Worm (Caenorhabditis elegans): Measurements from ENCODE around the gene cal-1.

DNA sequence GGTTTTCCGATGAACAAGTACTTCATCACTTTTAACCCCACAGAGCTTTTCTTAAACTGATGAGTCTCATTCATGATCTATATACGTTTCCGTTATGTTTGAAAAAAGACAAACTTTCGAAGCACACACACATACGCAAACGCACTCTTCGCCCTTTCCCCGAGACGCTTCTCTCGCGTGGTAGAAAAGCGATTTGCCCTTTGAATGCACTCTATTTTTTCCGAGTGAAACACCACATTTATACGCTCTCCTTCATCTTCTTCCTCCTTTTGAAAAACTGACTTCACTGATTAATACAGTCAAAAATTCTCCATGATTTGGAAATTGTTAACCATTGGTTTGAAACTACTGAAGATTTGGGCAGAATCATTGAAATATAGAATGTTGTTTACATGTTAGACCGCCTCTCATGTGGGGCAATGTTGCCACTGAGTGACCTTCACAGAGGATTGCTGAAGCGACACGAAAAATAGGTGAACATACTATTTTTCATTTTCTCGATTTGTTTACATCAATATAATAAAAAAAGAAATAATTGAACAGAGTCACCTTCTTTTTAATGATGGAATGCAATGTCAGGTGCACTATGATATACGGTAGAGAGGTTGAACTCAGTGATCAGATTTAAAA lies 19.5 kb upstream of the cal-1 start:
- TF ChIP-seq Y53F4B.3 (GFP tag; IDR thresholded peaks at IDR 0.05) (no peak), snpc-4 (GFP tag; optimal IDR thresholded peaks at IDR 0.05) (no peak), snpc-4 (tag; optimal IDR thresholded peaks at IDR 0.05) (no peak)
